Fruit fly (Drosophila melanogaster) whole organism, embryonic: ENCODE results near the gene ry.
A peak's percentile ranks its signal among the peaks of the same experiment; 100 is the strongest.

Experiments used
- Ada2b ChIP-seq: fragments of 200-800 bp; sonication (Bioruptor generic); IDR thresholded peaks from 2 replicates; pipeline ENCODE4 v1.3.6; 2022; ENCODE audit warnings: missing biosample characterization, missing genetic modification characterization
- B-H1 ChIP-seq: fragments of 200-800 bp; sonication (Bioruptor generic); IDR thresholded peaks from 3 replicates; pipeline ENCODE4 v1.3.6; 2022; ENCODE audit warnings: missing biosample characterization, missing genetic modification characterization
- Bteb2 ChIP-seq: fragments of 200-800 bp; sonication (Bioruptor generic); optimal IDR thresholded peaks from 2 replicates; lab custom pipeline; 2016; ENCODE audit warnings: missing biosample characterization, missing genetic modification characterization
- CG1024 ChIP-seq: fragments of 200-800 bp; sonication (Bioruptor generic); IDR thresholded peaks from 2 replicates; pipeline ENCODE4 v1.3.6; 2022; ENCODE audit warnings: missing biosample characterization, missing genetic modification characterization
- CG11723 ChIP-seq: fragments of 200-800 bp; sonication (Bioruptor generic); optimal IDR thresholded peaks from 2 replicates; lab custom pipeline; 2017; ENCODE audit warnings: missing biosample characterization, mild to moderate bottlenecking, missing genetic modification characterization
- CG1233 ChIP-seq: fragments of 200-800 bp; sonication (Bioruptor generic); optimal IDR thresholded peaks from 4 replicates; lab custom pipeline; 2018; ENCODE audit warnings: missing biosample characterization, mild to moderate bottlenecking, missing genetic modification characterization
- CG15479 ChIP-seq: fragments of 200-800 bp; sonication (Bioruptor generic); optimal IDR thresholded peaks from 3 replicates; lab custom pipeline; 2019; ENCODE audit warnings: missing biosample characterization, mild to moderate bottlenecking, missing genetic modification characterization, moderate library complexity
- CG17328 ChIP-seq: fragments of 200-800 bp; sonication (Bioruptor generic); IDR thresholded peaks from 2 replicates; pipeline ENCODE4 v1.3.6; 2022; ENCODE audit warnings: missing biosample characterization, missing genetic modification characterization
- CG17385 ChIP-seq: fragments of 200-800 bp; sonication (Bioruptor generic); optimal IDR thresholded peaks from 3 replicates; lab custom pipeline; 2018; ENCODE audit warnings: missing biosample characterization, mild to moderate bottlenecking, missing genetic modification characterization
- CG1832 ChIP-seq: fragments of 200-800 bp; sonication (Bioruptor generic); optimal IDR thresholded peaks from 2 replicates; lab custom pipeline; 2017; ENCODE audit warnings: missing biosample characterization, mild to moderate bottlenecking, missing genetic modification characterization, inconsistent platforms
- CG3995 ChIP-seq: fragments of 200-800 bp; sonication (Bioruptor generic); optimal IDR thresholded peaks from 3 replicates; lab custom pipeline; 2016; ENCODE audit warnings: missing biosample characterization, missing genetic modification characterization
- CG42726 ChIP-seq: fragments of 200-800 bp; sonication (Bioruptor generic); IDR thresholded peaks from 2 replicates; pipeline ENCODE4 v1.3.6; 2022; ENCODE audit warnings: missing biosample characterization, missing genetic modification characterization; ENCODE audit not compliant: partially characterized antibody
- CG5953 ChIP-seq: fragments of 200-800 bp; sonication (Bioruptor generic); IDR thresholded peaks from 2 replicates; pipeline ENCODE4 v1.3.6; 2022; ENCODE audit warnings: missing biosample characterization, missing genetic modification characterization
- CG7271 ChIP-seq: fragments of 200-800 bp; sonication (Bioruptor generic); optimal IDR thresholded peaks from 2 replicates; lab custom pipeline; 2018; ENCODE audit warnings: missing biosample characterization, mild to moderate bottlenecking, missing genetic modification characterization, moderate library complexity
- CG8089 ChIP-seq: fragments of 200-800 bp; sonication (Bioruptor generic); optimal IDR thresholded peaks from 3 replicates; lab custom pipeline; 2016; ENCODE audit warnings: missing biosample characterization, missing genetic modification characterization
- CG9727 ChIP-seq: fragments of 200-800 bp; sonication (Bioruptor generic); optimal IDR thresholded peaks from 3 replicates; lab custom pipeline; 2017; ENCODE audit warnings: missing biosample characterization, mild to moderate bottlenecking, missing genetic modification characterization
- CG9817 ChIP-seq: fragments of 200-800 bp; sonication (Bioruptor generic); optimal IDR thresholded peaks from 2 replicates; lab custom pipeline; 2018; ENCODE audit warnings: missing biosample characterization, mild to moderate bottlenecking, missing genetic modification characterization, moderate library complexity
- Camta ChIP-seq: fragments of 200-800 bp; sonication (Bioruptor generic); optimal IDR thresholded peaks from 2 replicates; lab custom pipeline; 2016; ENCODE audit warnings: missing biosample characterization, missing genetic modification characterization
- Fer2 ChIP-seq: fragments of 200-800 bp; sonication (Bioruptor generic); optimal IDR thresholded peaks from 2 replicates; lab custom pipeline; 2018; ENCODE audit warnings: missing biosample characterization, mild to moderate bottlenecking, missing genetic modification characterization, moderate library complexity
- H15 ChIP-seq: fragments of 200-800 bp; sonication (Bioruptor generic); IDR thresholded peaks from 3 replicates; pipeline ENCODE4 v1.3.6; 2022; ENCODE audit warnings: missing biosample characterization, missing genetic modification characterization
- Hey ChIP-seq: fragments of 200-800 bp; sonication (Bioruptor generic); optimal IDR thresholded peaks from 3 replicates; lab custom pipeline; 2018; ENCODE audit warnings: missing biosample characterization, mild to moderate bottlenecking, missing genetic modification characterization
- HmgD ChIP-seq: fragments of 200-800 bp; sonication (Bioruptor generic); optimal IDR thresholded peaks from 3 replicates; lab custom pipeline; 2016; ENCODE audit warnings: missing biosample characterization, missing genetic modification characterization
- Hsf ChIP-seq: fragments of 200-800 bp; sonication (Bioruptor generic); optimal IDR thresholded peaks from 3 replicates; lab custom pipeline; 2016; ENCODE audit warnings: missing biosample characterization, missing genetic modification characterization
- MTF-1 ChIP-seq: fragments of 200-800 bp; sonication (Bioruptor generic); optimal IDR thresholded peaks from 2 replicates; lab custom pipeline; 2018; ENCODE audit warnings: missing biosample characterization, mild to moderate bottlenecking, missing genetic modification characterization, borderline replicate concordance
- Mrtf ChIP-seq: fragments of 200-800 bp; sonication (Bioruptor generic); IDR thresholded peaks from 3 replicates; pipeline ENCODE4 v1.3.6; 2022; ENCODE audit warnings: missing biosample characterization, missing genetic modification characterization
- Oaz ChIP-seq: fragments of 200-800 bp; sonication (Bioruptor generic); IDR thresholded peaks from 2 replicates; pipeline ENCODE4 v1.3.6; 2022; ENCODE audit warnings: missing biosample characterization, missing genetic modification characterization
- Scr ChIP-seq: fragments of 200-800 bp; sonication (Bioruptor generic); IDR thresholded peaks from 2 replicates; pipeline ENCODE4 v1.3.6; 2022; ENCODE audit warnings: missing biosample characterization, missing genetic modification characterization; ENCODE audit not compliant: partially characterized antibody
- Sin3A ChIP-seq: fragments of >200 bp; optimal IDR thresholded peaks from 2 replicates; lab custom pipeline; 2018
- Stat92E ChIP-seq, 3 experiments: fragments of >200 bp in 2 of 3; fragments of 200-800 bp in 1 of 3; sonication (Bioruptor generic) in 1 of 3; optimal IDR thresholded peaks; 2 replicates each; lab custom pipeline; 2017 to 2019; ENCODE audit warnings: missing biosample characterization in 3 of 3, missing genetic modification characterization in 3 of 3, mild to moderate bottlenecking in 1 of 3, moderate library complexity in 1 of 3
- Vsx1 ChIP-seq: fragments of 200-800 bp; sonication (Bioruptor generic); optimal IDR thresholded peaks from 2 replicates; lab custom pipeline; 2017; ENCODE audit warnings: missing biosample characterization, mild to moderate bottlenecking, missing genetic modification characterization, missing genetic modification reagents
- aop ChIP-seq: fragments of 200-800 bp; sonication (Bioruptor generic); IDR thresholded peaks from 2 replicates; pipeline ENCODE4 v1.3.6; 2022; ENCODE audit warnings: missing biosample characterization, missing genetic modification characterization
- ato ChIP-seq: fragments of 200-800 bp; sonication (Bioruptor generic); IDR thresholded peaks from 2 replicates; pipeline ENCODE4 v1.3.6; 2022; ENCODE audit warnings: missing biosample characterization, missing genetic modification characterization; ENCODE audit not compliant: partially characterized antibody
- bbx ChIP-seq: fragments of 200-800 bp; sonication (Bioruptor generic); IDR thresholded peaks from 2 replicates; pipeline ENCODE4 v1.3.6; 2022; ENCODE audit warnings: missing biosample characterization, missing genetic modification characterization; ENCODE audit not compliant: partially characterized antibody
- bcd ChIP-seq: fragments of 200-800 bp; sonication (Bioruptor generic); optimal IDR thresholded peaks from 2 replicates; lab custom pipeline; 2017; ENCODE audit warnings: missing biosample characterization, mild to moderate bottlenecking, missing genetic modification characterization
- cato ChIP-seq: fragments of 200-800 bp; sonication (Bioruptor generic); optimal IDR thresholded peaks from 2 replicates; lab custom pipeline; 2016; ENCODE audit warnings: missing biosample characterization, missing genetic modification characterization, borderline replicate concordance
- da ChIP-seq: fragments of 200-800 bp; sonication (Bioruptor generic); optimal IDR thresholded peaks from 2 replicates; lab custom pipeline; 2016; ENCODE audit warnings: missing biosample characterization, missing genetic modification characterization
- danr ChIP-seq: fragments of 200-800 bp; sonication (Bioruptor generic); IDR thresholded peaks from 2 replicates; pipeline ENCODE4 v1.3.6; 2022; ENCODE audit warnings: missing biosample characterization, missing genetic modification characterization
- ewg ChIP-seq: fragments of 200-800 bp; sonication (Bioruptor generic); optimal IDR thresholded peaks from 3 replicates; lab custom pipeline; 2017; ENCODE audit warnings: mild to moderate bottlenecking, missing biosample characterization, missing genetic modification reagents, missing genetic modification characterization
- fru ChIP-seq: fragments of >200 bp; optimal IDR thresholded peaks from 2 replicates; lab custom pipeline; 2017
- ftz-f1 ChIP-seq: fragments of 200-800 bp; sonication (Bioruptor generic); optimal IDR thresholded peaks from 2 replicates; lab custom pipeline; 2016; ENCODE audit warnings: missing biosample characterization, missing genetic modification characterization
- fu2 ChIP-seq: fragments of 200-800 bp; sonication (Bioruptor generic); optimal IDR thresholded peaks from 2 replicates; lab custom pipeline; 2016; ENCODE audit warnings: missing biosample characterization, missing genetic modification characterization
- grau ChIP-seq: fragments of 200-800 bp; optimal IDR thresholded peaks from 3 replicates; lab custom pipeline; 2019; ENCODE audit warnings: missing biosample characterization, mild to moderate bottlenecking, missing genetic modification characterization, moderate library complexity
- ham ChIP-seq: fragments of 200-800 bp; sonication (Bioruptor generic); IDR thresholded peaks from 2 replicates; pipeline ENCODE4 v1.3.6; 2022; ENCODE audit warnings: missing biosample characterization, missing genetic modification characterization
- jing ChIP-seq: fragments of 200-800 bp; sonication (Bioruptor generic); optimal IDR thresholded peaks from 2 replicates; lab custom pipeline; 2018; ENCODE audit warnings: missing biosample characterization, mild to moderate bottlenecking, missing genetic modification characterization
- lab ChIP-seq: fragments of 200-800 bp; sonication (Bioruptor generic); optimal IDR thresholded peaks from 3 replicates; lab custom pipeline; 2017; ENCODE audit warnings: missing biosample characterization, missing genetic modification characterization, mild to moderate bottlenecking, moderate library complexity, missing genetic modification reagents
- pho ChIP-seq: fragments of 200-800 bp; sonication (Bioruptor generic); optimal IDR thresholded peaks from 2 replicates; lab custom pipeline; 2016; ENCODE audit warnings: missing biosample characterization, missing genetic modification characterization
- repo ChIP-seq: fragments of 200-800 bp; sonication (Bioruptor generic); optimal IDR thresholded peaks from 2 replicates; lab custom pipeline; 2016; ENCODE audit warnings: missing biosample characterization, missing genetic modification characterization
- sqz ChIP-seq: fragments of 200-800 bp; sonication (Bioruptor generic); optimal IDR thresholded peaks from 3 replicates; lab custom pipeline; 2018; ENCODE audit warnings: missing biosample characterization, mild to moderate bottlenecking, missing genetic modification characterization
- tll ChIP-seq, 2 experiments: fragments of 200-800 bp in 1 of 2; fragments of >200 bp in 1 of 2; sonication (Bioruptor generic) in 1 of 2; optimal IDR thresholded peaks; 2 replicates each; lab custom pipeline; 2017 to 2019; ENCODE audit warnings: missing biosample characterization in 2 of 2, missing genetic modification characterization in 2 of 2, mild to moderate bottlenecking in 1 of 2, moderate library complexity in 1 of 2
- z ChIP-seq: fragments of 200-800 bp; sonication (Bioruptor generic); IDR thresholded peaks from 3 replicates; pipeline ENCODE4 v1.3.6; 2022; ENCODE audit warnings: missing biosample characterization, missing genetic modification characterization
- zen ChIP-seq: fragments of 200-800 bp; sonication (Bioruptor generic); optimal IDR thresholded peaks from 3 replicates; lab custom pipeline; 2018; ENCODE audit warnings: missing biosample characterization, mild to moderate bottlenecking, missing genetic modification characterization, moderate library complexity

ry gene

DNA sequence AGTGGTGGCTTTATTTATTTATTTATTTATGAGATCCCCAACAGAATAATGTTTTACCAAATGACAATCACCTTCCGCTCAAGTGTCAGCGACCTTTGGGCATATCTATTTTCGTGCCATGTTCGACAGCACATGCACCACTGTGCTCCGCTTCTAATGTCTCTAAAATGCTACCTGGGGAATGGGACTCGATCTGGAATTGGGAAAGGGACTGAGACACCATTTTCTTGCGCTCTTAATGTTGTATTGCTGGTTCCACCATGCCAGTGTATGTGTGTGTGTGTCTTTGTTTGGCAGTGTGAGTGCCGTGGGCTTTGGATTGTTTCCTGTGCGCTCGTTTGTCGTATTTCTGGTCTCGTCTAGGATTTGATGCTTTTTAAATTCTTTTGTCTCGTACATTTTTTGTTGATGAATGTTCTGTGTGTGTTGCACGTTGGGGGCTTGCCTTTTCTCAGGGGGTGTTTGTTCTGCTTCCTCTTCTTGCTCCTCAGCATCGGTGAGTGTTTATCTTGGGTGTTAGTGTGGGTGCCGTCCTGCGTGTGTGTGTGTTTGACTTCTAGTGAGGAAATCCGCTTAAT, 32.9 kb downstream of the ry start (continued):
- TF ChIP-seq bbx (GFP tag; lab: Robert Waterston, UW): peak; percentile 40; the same call in 1 of the 2 replicates
- TF ChIP-seq CG5953 (GFP tag; lab: Robert Waterston, UW): no peak
- no peak for TF ChIP-seq Vsx1 (GFP tag; lab: Kevin White, UChicago)
- peak; percentile 56; the same call in 1 of the 3 replicates for TF ChIP-seq z (GFP tag; lab: Robert Waterston, UW)
- TF ChIP-seq da (GFP tag; lab: Kevin White, UChicago): no peak
- TF ChIP-seq Mrtf (GFP tag; lab: Robert Waterston, UW): 0 out of 3 replicates have a peak, but pooled peaks have one; percentile 27
- no peak for TF ChIP-seq Scr (GFP tag; lab: Robert Waterston, UW)
- no peak for TF ChIP-seq Fer2 (tag; lab: Kevin White, UChicago)
- TF ChIP-seq ham: no peak
- TF ChIP-seq Hsf: no peak
- no peak for TF ChIP-seq MTF-1 (GFP tag; lab: Kevin White, UChicago)
- no peak for TF ChIP-seq Bteb2 (GFP tag; lab: Kevin White, UChicago)
- peak; percentile 56 for TF ChIP-seq CG15479
- TF ChIP-seq fu2 (GFP tag; lab: Kevin White, UChicago): no peak
- TF ChIP-seq CG17328 (GFP tag; lab: Robert Waterston, UW): no peak
- TF ChIP-seq tll (GFP tag; optimal IDR thresholded peaks at IDR 0.05; lab: Kevin White, UChicago): peak in 1 of 2 experiments; percentile 52
- TF ChIP-seq fru: no peak
- TF ChIP-seq CG7271 (tag; lab: Kevin White, UChicago): no peak
- peak; percentile 29 for TF ChIP-seq CG17385
- no peak for TF ChIP-seq lab (GFP tag; lab: Kevin White, UChicago)
- no peak for TF ChIP-seq CG11723 (GFP tag; lab: Kevin White, UChicago)
- TF ChIP-seq ftz-f1: no peak
- no peak for TF ChIP-seq bcd (GFP tag; lab: Kevin White, UChicago)
- no peak for TF ChIP-seq Hey (tag; lab: Kevin White, UChicago)
- no peak for TF ChIP-seq pho (GFP tag; lab: Kevin White, UChicago)
- no peak for TF ChIP-seq sqz
- TF ChIP-seq CG8089 (GFP tag; lab: Kevin White, UChicago): no peak
- TF ChIP-seq danr (GFP tag; lab: Robert Waterston, UW): no peak
- no peak for TF ChIP-seq ewg
- TF ChIP-seq grau (tag; lab: Kevin White, UChicago): no peak
- no peak for TF ChIP-seq CG1024 (GFP tag; lab: Robert Waterston, UW)
- no peak for TF ChIP-seq H15 (GFP tag; lab: Robert Waterston, UW)
- no peak for TF ChIP-seq CG3995 (GFP tag; lab: Kevin White, UChicago)
- TF ChIP-seq Ada2b: no peak
- no peak for TF ChIP-seq aop (GFP tag; lab: Robert Waterston, UW)
- TF ChIP-seq B-H1: no peak
- no peak for TF ChIP-seq repo (GFP tag; lab: Kevin White, UChicago)
- no peak for TF ChIP-seq Sin3A (lab: Kevin White, UChicago)
- TF ChIP-seq CG1832 (GFP tag; lab: Kevin White, UChicago): no peak
- no peak for TF ChIP-seq Stat92E (GFP tag; optimal IDR thresholded peaks at IDR 0.05; lab: Kevin White, UChicago)
- no peak for TF ChIP-seq cato (GFP tag; lab: Kevin White, UChicago)
- TF ChIP-seq CG1233 (GFP tag; lab: Kevin White, UChicago): no peak
- no peak for TF ChIP-seq CG9817 (tag; lab: Kevin White, UChicago)
- TF ChIP-seq CG9727 (GFP tag; lab: Kevin White, UChicago): no peak
- no peak for TF ChIP-seq Camta (GFP tag; lab: Kevin White, UChicago)
- no peak for TF ChIP-seq HmgD (GFP tag; lab: Kevin White, UChicago)
- no peak for TF ChIP-seq Oaz (GFP tag; lab: Robert Waterston, UW)
- no peak for TF ChIP-seq jing
- TF ChIP-seq ato (GFP tag; lab: Robert Waterston, UW): no peak
- TF ChIP-seq CG42726 (GFP tag; lab: Robert Waterston, UW): no peak
- TF ChIP-seq zen: peak; percentile 69
